Fruit fly (Drosophila melanogaster) whole organism: ENCODE data around the gene Bet3.

Source experiments
- EcR ChIP-seq, 2 experiments: fragments of >200 bp; optimal IDR thresholded peaks; 2 replicates each; lab custom pipeline; 2017; ENCODE audit warnings: missing biosample characterization in 2 of 2, missing genetic modification characterization in 2 of 2, missing genetic modification reagents in 2 of 2
- pan ChIP-seq: fragments of >200 bp; optimal IDR thresholded peaks from 2 replicates; lab custom pipeline; 2017
- psq ChIP-seq: fragments of >200 bp; optimal IDR thresholded peaks from 2 replicates; lab custom pipeline; 2017
- usp ChIP-seq: fragments of >200 bp; optimal IDR thresholded peaks from 2 replicates; lab custom pipeline; 2017; ENCODE audit warnings: missing biosample characterization, missing genetic modification characterization, mixed read lengths

dm6 chr3L:9423757-9424527 lies 18.1 kb downstream of the Bet3 start:
- TF ChIP-seq psq (lab: Kevin White, UChicago) (no peak), EcR (GFP tag; optimal IDR thresholded peaks at IDR 0.05; lab: Kevin White, UChicago) (no peak), pan (no peak), usp (GFP tag; lab: Kevin White, UChicago) (no peak)
